Fruit fly (Drosophila melanogaster) whole organism, embryonic: Measurements from ENCODE around the gene MSAmiP.

Experiments
- CG11560 ChIP-seq: fragments of 200-800 bp; sonication (Bioruptor generic); IDR thresholded peaks from 3 replicates; pipeline ENCODE4 v1.3.6; 2022; ENCODE audit warnings: missing biosample characterization, missing genetic modification characterization
- CG15011 ChIP-seq: fragments of 200-800 bp; sonication (Bioruptor generic); optimal IDR thresholded peaks from 3 replicates; lab custom pipeline; 2018; ENCODE audit warnings: missing biosample characterization, mild to moderate bottlenecking, missing genetic modification characterization
- CG2120 ChIP-seq: fragments of 200-800 bp; sonication (Bioruptor generic); optimal IDR thresholded peaks from 3 replicates; lab custom pipeline; 2016; ENCODE audit warnings: missing biosample characterization, missing genetic modification characterization
- CG30020 ChIP-seq: fragments of 200-800 bp; optimal IDR thresholded peaks from 2 replicates; lab custom pipeline; 2019; ENCODE audit warnings: missing biosample characterization, mild to moderate bottlenecking, missing genetic modification characterization, moderate library complexity
- CG31365 ChIP-seq: fragments of 200-800 bp; sonication (Bioruptor generic); optimal IDR thresholded peaks from 2 replicates; lab custom pipeline; 2018; ENCODE audit warnings: missing biosample characterization, mild to moderate bottlenecking, missing genetic modification characterization
- CG6272 ChIP-seq: fragments of 200-800 bp; sonication (Bioruptor generic); IDR thresholded peaks from 2 replicates; pipeline ENCODE4 v1.3.6; 2022; ENCODE audit warnings: missing biosample characterization, missing genetic modification characterization
- NFAT ChIP-seq: fragments of 200-800 bp; sonication (Bioruptor generic); IDR thresholded peaks from 2 replicates; pipeline ENCODE4 v1.3.6; 2022; ENCODE audit warnings: missing biosample characterization, missing genetic modification characterization
- Nf-YC ChIP-seq: fragments of 200-800 bp; optimal IDR thresholded peaks from 3 replicates; lab custom pipeline; 2019; ENCODE audit warnings: missing biosample characterization, mild to moderate bottlenecking, missing genetic modification characterization, moderate library complexity
- ato ChIP-seq: fragments of 200-800 bp; sonication (Bioruptor generic); IDR thresholded peaks from 2 replicates; pipeline ENCODE4 v1.3.6; 2022; ENCODE audit warnings: missing biosample characterization, missing genetic modification characterization; ENCODE audit not compliant: partially characterized antibody
- dm ChIP-seq: fragments of 200-800 bp; sonication (Bioruptor generic); optimal IDR thresholded peaks from 3 replicates; lab custom pipeline; 2016; ENCODE audit warnings: missing biosample characterization, missing genetic modification characterization
- jing ChIP-seq: fragments of 200-800 bp; sonication (Bioruptor generic); optimal IDR thresholded peaks from 2 replicates; lab custom pipeline; 2018; ENCODE audit warnings: missing biosample characterization, mild to moderate bottlenecking, missing genetic modification characterization
- lbe ChIP-seq: fragments of 200-800 bp; sonication (Bioruptor generic); optimal IDR thresholded peaks from 2 replicates; lab custom pipeline; 2016; ENCODE audit warnings: missing biosample characterization, mild to moderate bottlenecking, missing genetic modification characterization
- toy ChIP-seq: fragments of 200-800 bp; sonication (Bioruptor generic); IDR thresholded peaks from 2 replicates; pipeline ENCODE4 v1.3.6; 2022; ENCODE audit warnings: missing biosample characterization, missing genetic modification characterization

- TF ChIP-seq CG31365 (tag; lab: Kevin White, UChicago) (no peak), Nf-YC (tag; lab: Kevin White, UChicago) (no peak), dm (GFP tag; lab: Kevin White, UChicago) (no peak), CG11560 (tag; lab: Robert Waterston, UW) (no peak), NFAT (GFP tag; lab: Robert Waterston, UW) (no peak), CG15011 (no peak), toy (GFP tag; lab: Robert Waterston, UW) (no peak), jing (GFP tag; lab: Kevin White, UChicago) (no peak), CG6272 (GFP tag; lab: Robert Waterston, UW) (no peak), ato (GFP tag; lab: Robert Waterston, UW) (no peak), CG2120 (GFP tag; lab: Kevin White, UChicago) (no peak), lbe (no peak), CG30020 (tag; lab: Kevin White, UChicago) (no peak)
Measured at dm6 chr3R:16864983-16865382, 31.1 kb downstream of the MSAmiP start.
